Worm (Caenorhabditis elegans): ENCODE measurements around the gene C35C5.8.

C35C5.8 gene

DNA sequence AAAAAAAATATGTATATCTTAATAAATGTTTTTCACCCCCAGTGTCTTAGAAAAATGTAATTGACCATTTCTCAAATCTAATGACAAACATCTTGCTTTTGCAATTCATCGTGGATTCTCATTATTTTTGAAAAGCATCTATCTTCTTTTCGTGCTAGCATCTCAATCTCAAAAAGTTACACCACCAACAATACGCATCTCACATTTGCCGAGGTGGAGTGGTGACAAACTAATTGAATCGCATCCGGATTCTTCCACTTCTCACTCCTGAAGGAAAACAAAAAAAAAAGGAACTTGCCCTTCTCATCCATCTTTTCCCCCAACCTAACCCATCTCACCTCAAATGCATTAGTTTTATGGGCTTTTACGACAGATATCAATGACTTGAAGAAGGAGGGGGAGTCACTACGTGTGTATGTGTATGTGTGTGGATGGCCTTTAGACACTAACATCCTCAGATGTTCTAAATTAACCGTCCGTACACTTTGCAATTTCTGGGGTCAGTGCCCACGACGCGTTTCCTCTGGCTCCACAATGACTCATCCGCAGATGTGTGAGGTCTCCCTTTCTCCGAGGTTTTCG, 14.1 kb downstream of the C35C5.8 start:
- TF ChIP-seq nhr-67 (tag; optimal IDR thresholded peaks at IDR 0.05) (no peak), nhr-77 (tag; optimal IDR thresholded peaks at IDR 0.05) (no peak), tbx-2 (tag; optimal IDR thresholded peaks at IDR 0.05) (no peak), nhr-237 (tag; optimal IDR thresholded peaks at IDR 0.05) (no peak), nhr-28 (tag; optimal IDR thresholded peaks at IDR 0.05) (no peak), egl-27 (tag; optimal IDR thresholded peaks at IDR 0.05) (no peak), ceh-82 (tag; optimal IDR thresholded peaks at IDR 0.05) (no peak), zag-1 (tag; optimal IDR thresholded peaks at IDR 0.05) (no peak), daf-12 (tag; optimal IDR thresholded peaks at IDR 0.05) (no peak), lin-39 (tag; optimal IDR thresholded peaks at IDR 0.05) (peak; percentile 11), elt-2 (tag; optimal IDR thresholded peaks at IDR 0.05) (no peak), egl-5 (tag; optimal IDR thresholded peaks at IDR 0.05) (peak; percentile 92), ama-1 (optimal IDR thresholded peaks at IDR 0.05) (no peak), nhr-11 (tag; optimal IDR thresholded peaks at IDR 0.05) (no peak), unc-62 (GFP tag; optimal IDR thresholded peaks at IDR 0.05) (no peak), R02D3.7 (tag; optimal IDR thresholded peaks at IDR 0.05) (no peak), mml-1 (tag; optimal IDR thresholded peaks at IDR 0.05) (no peak)

ce11 chrX:11548308-11548707, 14.9 kb downstream of the C35C5.8 start, which contains the start of gene mig-2:
TSS of gene mig-2 (plus strand) at chrX:11548608.
- no peak for TF ChIP-seq egl-5 (tag; optimal IDR thresholded peaks at IDR 0.05)
- no peak for TF ChIP-seq nhr-77 (tag; optimal IDR thresholded peaks at IDR 0.05)
- TF ChIP-seq nfya-1 (tag; optimal IDR thresholded peaks at IDR 0.05; ENCODE audit: insufficient read depth): no peak
- no peak for TF ChIP-seq nhr-76 (tag; optimal IDR thresholded peaks at IDR 0.05)
- TF ChIP-seq mdl-1 (tag; optimal IDR thresholded peaks at IDR 0.05): no peak
- no peak for TF ChIP-seq pqm-1 (tag; optimal IDR thresholded peaks at IDR 0.05)
- no peak for TF ChIP-seq nhr-28 (tag; optimal IDR thresholded peaks at IDR 0.05)
- TF ChIP-seq ceh-9 (tag; optimal IDR thresholded peaks at IDR 0.05): no peak
- no peak for TF ChIP-seq ceh-82 (tag; optimal IDR thresholded peaks at IDR 0.05)
- TF ChIP-seq ZK546.5 (tag; optimal IDR thresholded peaks at IDR 0.05): no peak
- TF ChIP-seq ztf-4 (tag; optimal IDR thresholded peaks at IDR 0.05): no peak
- TF ChIP-seq nhr-237 (tag; optimal IDR thresholded peaks at IDR 0.05): no peak
- TF ChIP-seq elt-1 (tag; optimal IDR thresholded peaks at IDR 0.05): no peak
- TF ChIP-seq eor-1 (tag; optimal IDR thresholded peaks at IDR 0.05): no peak
- no peak for TF ChIP-seq mml-1 (tag; optimal IDR thresholded peaks at IDR 0.05)
- no peak for TF ChIP-seq hmg-11 (tag; optimal IDR thresholded peaks at IDR 0.05)
- no peak for TF ChIP-seq R02D3.7 (tag; optimal IDR thresholded peaks at IDR 0.05)
- TF ChIP-seq nhr-11 (tag; optimal IDR thresholded peaks at IDR 0.05): no peak
- no peak for TF ChIP-seq nhr-43 (tag; optimal IDR thresholded peaks at IDR 0.05; ENCODE audit: poor library complexity, severe bottlenecking)
- no peak for TF ChIP-seq unc-39 (tag; optimal IDR thresholded peaks at IDR 0.05)

DNA sequence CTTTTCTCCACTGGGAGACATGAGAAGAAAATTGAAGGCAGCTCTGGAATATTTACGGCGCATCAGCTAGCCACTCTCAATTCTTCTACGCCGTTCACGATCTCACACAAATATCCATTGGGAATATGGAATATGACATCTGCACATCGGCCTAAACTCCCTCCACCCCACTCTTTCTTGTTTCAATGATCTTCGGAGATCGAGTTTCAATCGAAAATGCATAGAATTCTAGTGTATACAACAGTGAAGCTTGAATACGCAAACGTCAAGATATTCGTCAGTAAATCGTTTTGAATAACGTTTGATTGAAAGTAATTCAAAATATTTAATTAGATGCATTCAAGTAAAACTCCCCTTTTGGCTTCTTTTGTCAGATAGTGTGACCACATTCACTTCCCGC, 18.4 kb downstream of the C35C5.8 start:
- TF ChIP-seq nhr-23 (tag; optimal IDR thresholded peaks at IDR 0.05): no peak
- TF ChIP-seq tbx-2 (tag; optimal IDR thresholded peaks at IDR 0.05): no peak
- no peak for TF ChIP-seq egl-5 (tag; optimal IDR thresholded peaks at IDR 0.05)
- TF ChIP-seq unc-62 (GFP tag; optimal IDR thresholded peaks at IDR 0.05): no peak
- TF ChIP-seq lin-39 (tag; optimal IDR thresholded peaks at IDR 0.05): no peak
- no peak for TF ChIP-seq eor-1 (tag; optimal IDR thresholded peaks at IDR 0.05)
- TF ChIP-seq nhr-67 (tag; optimal IDR thresholded peaks at IDR 0.05): no peak
- TF ChIP-seq fkh-2 (tag; optimal IDR thresholded peaks at IDR 0.05): no peak
- TF ChIP-seq lin-15B (tag; optimal IDR thresholded peaks at IDR 0.05): no peak
- no peak for TF ChIP-seq sea-2 (GFP tag; optimal IDR thresholded peaks at IDR 0.05)
- no peak for TF ChIP-seq mml-1 (tag; optimal IDR thresholded peaks at IDR 0.05)
- no peak for TF ChIP-seq ceh-28 (tag; optimal IDR thresholded peaks at IDR 0.05)
- no peak for TF ChIP-seq ceh-9 (tag; optimal IDR thresholded peaks at IDR 0.05)
- TF ChIP-seq nhr-77 (tag; optimal IDR thresholded peaks at IDR 0.05): no peak
- no peak for TF ChIP-seq nhr-28 (tag; optimal IDR thresholded peaks at IDR 0.05)
- no peak for TF ChIP-seq fos-1 (tag; optimal IDR thresholded peaks at IDR 0.05)
- TF ChIP-seq elt-2 (tag; optimal IDR thresholded peaks at IDR 0.05): no peak
- TF ChIP-seq nhr-237 (tag; optimal IDR thresholded peaks at IDR 0.05): no peak

ce11 chrX:11552879-11553278, 19.5 kb downstream of the C35C5.8 start:
- TF ChIP-seq hmg-11 (tag; optimal IDR thresholded peaks at IDR 0.05): no peak
- no peak for TF ChIP-seq fkh-10 (GFP tag; optimal IDR thresholded peaks at IDR 0.05)
- TF ChIP-seq nfya-1 (tag; optimal IDR thresholded peaks at IDR 0.05; ENCODE audit: insufficient read depth): peak; percentile 47

Measured in whole organism, L3 larva.